Worm (Caenorhabditis elegans) whole organism, young adult: ENCODE data around the gene patr-1.

Experiments used
- C06A6.2 ChIP-seq: fragments of 200-800 bp; sonication (Bioruptor generic); conservative IDR thresholded peaks from 2 replicates; pipeline ENCODE4 v1.3.6; 2022; ENCODE audit warnings: missing genetic modification characterization, missing compliant biosample characterization
- C17E4.6 ChIP-seq: fragments of 200-800 bp; sonication (Bioruptor generic); IDR thresholded peaks from 2 replicates; pipeline ENCODE4 v1.3.6; 2022; ENCODE audit warnings: missing genetic modification reagents, missing genetic modification characterization, missing compliant biosample characterization
- F33H1.4 ChIP-seq: fragments of 200-800 bp; sonication (Bioruptor generic); IDR thresholded peaks from 2 replicates; pipeline ENCODE4 v1.3.6; 2022; ENCODE audit warnings: missing genetic modification reagents, missing genetic modification characterization, missing compliant biosample characterization
- F39B2.1 ChIP-seq: fragments of 200-800 bp; sonication (Bioruptor generic); IDR thresholded peaks from 2 replicates; pipeline ENCODE4 v1.3.6; 2022; ENCODE audit warnings: missing genetic modification reagents, missing genetic modification characterization, missing compliant biosample characterization
- F52B5.7 ChIP-seq: sonication (generic microtip); optimal IDR thresholded peaks from 2 replicates; lab custom pipeline; 2016; ENCODE audit warnings: mild to moderate bottlenecking, missing genetic modification characterization, missing compliant biosample characterization
- F55B11.4 ChIP-seq: sonication (generic microtip); optimal IDR thresholded peaks from 2 replicates; lab custom pipeline; 2016; ENCODE audit warnings: missing compliant biosample characterization, missing genetic modification characterization, borderline replicate concordance; ENCODE audit not compliant: insufficient read depth
- F57C9.4 ChIP-seq: sonication (generic microtip); optimal IDR thresholded peaks from 2 replicates; lab custom pipeline; 2017; ENCODE audit warnings: mild to moderate bottlenecking, missing genetic modification characterization, missing compliant biosample characterization
- T07F8.4 ChIP-seq: sonication (generic microtip); optimal IDR thresholded peaks from 2 replicates; lab custom pipeline; 2016; ENCODE audit warnings: mild to moderate bottlenecking, missing genetic modification characterization, moderate library complexity, missing compliant biosample characterization
- T26A5.8 ChIP-seq: sonication (generic microtip); optimal IDR thresholded peaks from 2 replicates; lab custom pipeline; 2016; ENCODE audit warnings: missing genetic modification characterization, missing compliant biosample characterization
- Y53F4B.3 ChIP-seq: fragments of 200-800 bp; sonication (Bioruptor generic); IDR thresholded peaks from 2 replicates; pipeline ENCODE4 v1.3.6; 2022; ENCODE audit warnings: missing genetic modification reagents, missing genetic modification characterization, missing compliant biosample characterization
- Y95B8A.8 ChIP-seq: fragments of 200-800 bp; sonication (Bioruptor generic); IDR thresholded peaks from 2 replicates; pipeline ENCODE4 v1.3.6; 2022; ENCODE audit warnings: missing genetic modification reagents, missing genetic modification characterization, missing compliant biosample characterization
- ama-1 ChIP-seq, 3 experiments: fragments of 150-350 bp in 1 of 3; sonication (generic microtip) in 2 of 3; optimal IDR thresholded peaks; 2 replicates each; lab custom pipeline; 2014 to 2018; ENCODE audit warnings: missing biosample characterization in 2 of 3, missing genetic modification characterization in 2 of 3, missing genetic modification reagents in 2 of 3
- atf-7 ChIP-seq: sonication (generic microtip); optimal IDR thresholded peaks from 2 replicates; lab custom pipeline; 2017; ENCODE audit warnings: mild to moderate bottlenecking, missing genetic modification characterization, missing compliant biosample characterization
- athp-1 ChIP-seq: sonication (generic microtip); optimal IDR thresholded peaks from 2 replicates; lab custom pipeline; 2017; ENCODE audit warnings: mild to moderate bottlenecking, missing genetic modification characterization, missing compliant biosample characterization
- attf-3 ChIP-seq: fragments of 200-800 bp; sonication (Bioruptor generic); conservative IDR thresholded peaks from 2 replicates; pipeline ENCODE4 v1.3.6; 2022; ENCODE audit warnings: missing genetic modification reagents, missing genetic modification characterization, missing compliant biosample characterization
- bed-1 ChIP-seq: fragments of 200-800 bp; sonication (Bioruptor generic); IDR thresholded peaks from 2 replicates; pipeline ENCODE4 v1.3.6; 2022; ENCODE audit warnings: missing genetic modification reagents, missing genetic modification characterization, missing compliant biosample characterization
- ccch-3 ChIP-seq: fragments of 200-800 bp; sonication (Bioruptor generic); optimal IDR thresholded peaks from 2 replicates; lab custom pipeline; 2018; ENCODE audit warnings: mild to moderate bottlenecking, missing genetic modification characterization, missing compliant biosample characterization
- cebp-2 ChIP-seq: fragments of 200-800 bp; sonication (Bioruptor generic); IDR thresholded peaks from 2 replicates; pipeline ENCODE4 v1.3.6; 2022; ENCODE audit warnings: missing genetic modification characterization, missing compliant biosample characterization
- ceh-27 ChIP-seq: fragments of 200-800 bp; sonication (Bioruptor generic); optimal IDR thresholded peaks from 2 replicates; lab custom pipeline; 2018; ENCODE audit warnings: mild to moderate bottlenecking, missing genetic modification characterization, moderate library complexity, missing compliant biosample characterization
- dox-1 ChIP-seq: fragments of 200-800 bp; sonication (Bioruptor generic); IDR thresholded peaks from 2 replicates; pipeline ENCODE4 v1.3.6; 2022; ENCODE audit warnings: missing genetic modification reagents, missing genetic modification characterization, missing compliant biosample characterization
- dpff-1 ChIP-seq: sonication (generic microtip); optimal IDR thresholded peaks from 2 replicates; lab custom pipeline; 2017; ENCODE audit warnings: mild to moderate bottlenecking, missing genetic modification characterization, missing compliant biosample characterization
- dpl-1 ChIP-seq: fragments of 150-350 bp; optimal IDR thresholded peaks from 2 replicates; lab custom pipeline; 2014; ENCODE audit warnings: missing biosample characterization, missing genetic modification reagents, missing genetic modification characterization
- hrde-1 ChIP-seq: sonication (generic microtip); optimal IDR thresholded peaks from 2 replicates; lab custom pipeline; 2016; ENCODE audit warnings: missing genetic modification characterization, mild to moderate bottlenecking, missing compliant biosample characterization, moderate library complexity, missing genotype, missing genetic modification reagents, borderline replicate concordance
- lin-54 ChIP-seq: fragments of 200-800 bp; sonication (Bioruptor generic); optimal IDR thresholded peaks from 2 replicates; lab custom pipeline; 2018; ENCODE audit warnings: mild to moderate bottlenecking, missing genetic modification characterization, missing compliant biosample characterization
- lsl-1 ChIP-seq: fragments of 200-800 bp; sonication (Bioruptor generic); optimal IDR thresholded peaks from 2 replicates; lab custom pipeline; 2018; ENCODE audit warnings: mild to moderate bottlenecking, missing genetic modification characterization, moderate library complexity, missing compliant biosample characterization
- madf-3 ChIP-seq: fragments of 200-800 bp; sonication (Bioruptor generic); IDR thresholded peaks from 2 replicates; pipeline ENCODE4 v1.3.6; 2022; ENCODE audit warnings: missing genetic modification reagents, missing genetic modification characterization, missing compliant biosample characterization
- mel-28 ChIP-seq: sonication (generic microtip); optimal IDR thresholded peaks from 2 replicates; lab custom pipeline; 2016; ENCODE audit warnings: borderline replicate concordance, mild to moderate bottlenecking, missing genetic modification characterization, missing compliant biosample characterization
- mes-4 ChIP-seq: sonication (generic microtip); optimal IDR thresholded peaks from 2 replicates; lab custom pipeline; 2016; ENCODE audit warnings: missing genotype, missing genetic modification characterization, missing compliant biosample characterization
- mxl-1 ChIP-seq: sonication (generic microtip); optimal IDR thresholded peaks from 2 replicates; lab custom pipeline; 2016; ENCODE audit warnings: missing genetic modification characterization, missing compliant biosample characterization
- nfya-1 ChIP-seq: sonication (generic microtip); optimal IDR thresholded peaks from 2 replicates; lab custom pipeline; 2017; ENCODE audit warnings: antibody characterized with exemption, missing compliant biosample characterization, missing genetic modification characterization, borderline replicate concordance; ENCODE audit not compliant: insufficient read depth
- nhr-120 ChIP-seq: fragments of 200-800 bp; sonication (Bioruptor generic); IDR thresholded peaks from 2 replicates; pipeline ENCODE4 v1.3.6; 2022; ENCODE audit warnings: missing genetic modification characterization, missing compliant biosample characterization
- pha-4 ChIP-seq: fragments of 150-350 bp; sonication (generic microtip); optimal IDR thresholded peaks from 2 replicates; lab custom pipeline; 2014; ENCODE audit warnings: missing biosample characterization, missing genetic modification reagents, missing genetic modification characterization
- rpc-1 ChIP-seq, 2 experiments: fragments of 150-350 bp in 1 of 2; sonication (generic microtip) in 1 of 2; optimal IDR thresholded peaks; 2 replicates each; lab custom pipeline; 2014 to 2018; ENCODE audit warnings: missing biosample characterization in 1 of 2, missing genetic modification characterization in 1 of 2, missing genetic modification reagents in 1 of 2, missing genotype in 1 of 2
- sdz-38 ChIP-seq: sonication (generic microtip); optimal IDR thresholded peaks from 2 replicates; lab custom pipeline; 2016; ENCODE audit warnings: missing genotype, missing genetic modification characterization, missing compliant biosample characterization
- sptf-2 ChIP-seq: fragments of 200-800 bp; sonication (Bioruptor generic); optimal IDR thresholded peaks from 2 replicates; lab custom pipeline; 2018; ENCODE audit warnings: mild to moderate bottlenecking, missing genetic modification characterization, missing compliant biosample characterization
- tbx-9 ChIP-seq: sonication (generic microtip); optimal IDR thresholded peaks from 2 replicates; lab custom pipeline; 2016; ENCODE audit warnings: borderline replicate concordance, missing genetic modification characterization, inconsistent platforms, missing compliant biosample characterization
- tlf-1 ChIP-seq: fragments of 200-800 bp; sonication (Bioruptor generic); optimal IDR thresholded peaks from 2 replicates; lab custom pipeline; 2018; ENCODE audit warnings: mild to moderate bottlenecking, missing genetic modification characterization, missing compliant biosample characterization
- unc-130 ChIP-seq: sonication (generic microtip); optimal IDR thresholded peaks from 2 replicates; lab custom pipeline; 2016; ENCODE audit warnings: missing genetic modification reagents, missing genetic modification characterization, missing compliant biosample characterization
- ztf-28 ChIP-seq: fragments of 200-800 bp; sonication (Bioruptor generic); IDR thresholded peaks from 2 replicates; pipeline ENCODE4 v1.3.6; 2022; ENCODE audit warnings: missing genetic modification reagents, missing genetic modification characterization, missing compliant biosample characterization
- ztf-6 ChIP-seq: fragments of 200-800 bp; sonication (Bioruptor generic); IDR thresholded peaks from 2 replicates; pipeline ENCODE4 v1.3.6; 2022; ENCODE audit warnings: missing genetic modification reagents, missing genetic modification characterization, missing compliant biosample characterization

patr-1 gene

ce11 chrII:11823566-11824308 is 46.0 kb upstream of the patr-1 start, which contains the start of gene Y6D1A.1 (continued):
- TF ChIP-seq dpl-1 (GFP tag; lab: Kevin White, UChicago) (peak; percentile 43), hrde-1 (tag; lab: Kevin White, UChicago) (no peak), F33H1.4 (peak; percentile 59; the same call in 1 of the 2 replicates)

DNA sequence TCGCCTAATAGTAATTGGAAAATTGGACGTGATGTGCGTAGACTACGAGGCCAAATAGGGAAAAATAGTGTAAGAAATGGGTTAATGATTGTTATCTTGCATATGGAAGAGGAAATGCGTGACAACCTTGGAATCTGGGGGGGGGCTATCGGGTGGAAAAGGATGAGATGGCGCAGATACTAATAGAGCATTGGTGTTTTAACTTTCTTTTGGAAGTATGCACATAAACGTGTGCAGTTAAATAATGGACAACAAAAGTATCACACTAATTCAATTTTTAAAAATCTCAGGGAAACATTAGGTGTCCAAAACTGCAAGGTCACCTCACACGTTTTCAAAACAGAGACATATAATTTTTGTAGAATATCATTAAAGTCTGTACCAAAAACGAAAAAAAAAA is 42.1 kb upstream of the patr-1 start, which contains the start of gene Y6D1A.2:
Gene Y6D1A.2 (minus strand): TSS at position 101 of the 400 bp plus-strand sequence.
- TF ChIP-seq Y53F4B.3 (GFP tag; lab: Robert Waterston, UW) (no peak), F39B2.1 (no peak), tlf-1 (GFP tag; lab: Kevin White, UChicago) (no peak), C06A6.2 (GFP tag; lab: Robert Waterston, UW) (no peak)
- TF ChIP-seq, all 124 proteins: peak for 0

ce11 chrII:11816475-11816874 is 38.7 kb upstream of the patr-1 start, which contains the start of gene pap-3:
Gene pap-3, minus strand, starts transcription at chrII:11816575.
- TF ChIP-seq atf-7 (tag; lab: Kevin White, UChicago) (no peak), C17E4.6 (GFP tag; lab: Robert Waterston, UW) (no peak), unc-130 (GFP tag; lab: Kevin White, UChicago) (no peak)

- TF ChIP-seq ztf-6: no peak
- TF ChIP-seq cebp-2: no peak
- TF ChIP-seq athp-1 (tag; lab: Kevin White, UChicago): no peak
- no peak for TF ChIP-seq hrde-1 (tag; lab: Kevin White, UChicago)
- TF ChIP-seq mes-4 (tag; lab: Kevin White, UChicago): no peak
- TF ChIP-seq dpff-1: no peak
- no peak for TF ChIP-seq T26A5.8 (tag; lab: Kevin White, UChicago)
- TF ChIP-seq rpc-1 (optimal IDR thresholded peaks at IDR 0.05; lab: Kevin White, UChicago): no peak
- no peak for TF ChIP-seq rpc-1 (tag; optimal IDR thresholded peaks at IDR 0.05; lab: Kevin White, UChicago)
- no peak for TF ChIP-seq pha-4 (tag; lab: Kevin White, UChicago)
- TF ChIP-seq F55B11.4: no peak
- no peak for TF ChIP-seq ceh-27
These were observed 38.3 kb upstream of the patr-1 start for ce11 chrII:11816014-11816413.

ce11 chrII:11813895-11814369 is 36.2 kb upstream of the patr-1 start, which contains the start of gene F43G6.8:
Gene F43G6.8, minus strand, starts transcription at chrII:11814092.
- no peak for TF ChIP-seq T07F8.4 (tag; lab: Kevin White, UChicago)
- TF ChIP-seq sptf-2 (GFP tag; lab: Kevin White, UChicago): no peak
- no peak for TF ChIP-seq lsl-1 (GFP tag; lab: Kevin White, UChicago)
- peak; percentile 28 for TF ChIP-seq mel-28 (tag; lab: Kevin White, UChicago)
- TF ChIP-seq ama-1 (optimal IDR thresholded peaks at IDR 0.05; lab: Kevin White, UChicago): peak; percentile 83
- TF ChIP-seq ama-1 (GFP tag; optimal IDR thresholded peaks at IDR 0.05; lab: Kevin White, UChicago): no peak
- TF ChIP-seq F39B2.1: no peak
- no peak for TF ChIP-seq madf-3
- TF ChIP-seq attf-3 (GFP tag; lab: Robert Waterston, UW): no peak
- no peak for TF ChIP-seq dpl-1 (GFP tag; lab: Kevin White, UChicago)
- no peak for TF ChIP-seq Y95B8A.8 (GFP tag; lab: Robert Waterston, UW)
- TF ChIP-seq tbx-9 (tag; lab: Kevin White, UChicago): no peak
- TF ChIP-seq bed-1 (GFP tag; lab: Robert Waterston, UW): no peak
- no peak for TF ChIP-seq F52B5.7 (tag; lab: Kevin White, UChicago)
- TF ChIP-seq ztf-28 (GFP tag; lab: Robert Waterston, UW): no peak
- no peak for TF ChIP-seq F57C9.4
- TF ChIP-seq lin-54 (GFP tag; lab: Kevin White, UChicago): no peak
- no peak for TF ChIP-seq unc-130 (GFP tag; lab: Kevin White, UChicago)
- no peak for TF ChIP-seq ccch-3
- no peak for TF ChIP-seq mxl-1 (tag; lab: Kevin White, UChicago)
- no peak for TF ChIP-seq nfya-1 (tag; lab: Kevin White, UChicago)
- 0 out of 2 replicates have a peak, but pooled peaks have one; percentile 42 for TF ChIP-seq dox-1 (GFP tag; lab: Robert Waterston, UW)
- TF ChIP-seq nhr-120 (GFP tag; lab: Robert Waterston, UW): no peak
- no peak for TF ChIP-seq sdz-38
